Fruit fly (Drosophila melanogaster) whole organism: Measurements from ENCODE around the gene CG32532.

Source experiments
- CG8478 ChIP-seq: fragments of >200 bp; optimal IDR thresholded peaks from 2 replicates; lab custom pipeline; 2018; ENCODE audit warnings: inconsistent platforms
- Dll ChIP-seq: fragments of >200 bp; optimal IDR thresholded peaks from 2 replicates; lab custom pipeline; 2017
- EcR ChIP-seq, 2 experiments: fragments of >200 bp; optimal IDR thresholded peaks; 2 replicates each; lab custom pipeline; 2017; ENCODE audit warnings: missing biosample characterization in 2 of 2, missing genetic modification characterization in 2 of 2, missing genetic modification reagents in 2 of 2
- pan ChIP-seq: fragments of >200 bp; optimal IDR thresholded peaks from 2 replicates; lab custom pipeline; 2017
- psq ChIP-seq: fragments of >200 bp; optimal IDR thresholded peaks from 2 replicates; lab custom pipeline; 2017
- usp ChIP-seq: fragments of >200 bp; optimal IDR thresholded peaks from 2 replicates; lab custom pipeline; 2017; ENCODE audit warnings: missing biosample characterization, missing genetic modification characterization, mixed read lengths

- TF ChIP-seq CG8478 (lab: Kevin White, UChicago) (no peak), pan (no peak), psq (lab: Kevin White, UChicago) (no peak), Dll (lab: Kevin White, UChicago) (no peak), usp (GFP tag; lab: Kevin White, UChicago) (no peak), EcR (GFP tag; optimal IDR thresholded peaks at IDR 0.05; lab: Kevin White, UChicago) (no peak)
Observed at dm6 chrX:19583317-19583716, 36.0 kb upstream of the CG32532 start, which contains the start of gene CG14204.
